Fruit fly (Drosophila melanogaster): ENCODE data around the gene CG11368.

dm6 chrX:7445023-7445422 is 7.0 kb upstream of the CG11368 start:
- no peak for TF ChIP-seq kay (GFP tag; ENCODE audit: borderline replicate concordance)
- TF ChIP-seq tj (GFP tag; optimal IDR thresholded peaks at IDR 0.05), result no peak
- TF ChIP-seq Clk (GFP tag; optimal IDR thresholded peaks at IDR 0.05), result no peak
- TF ChIP-seq CG11617 (GFP tag; optimal IDR thresholded peaks at IDR 0.05), result no peak
- TF ChIP-seq cnc (optimal IDR thresholded peaks at IDR 0.05), result no peak
- no peak for TF ChIP-seq CG33017 (tag; optimal IDR thresholded peaks at IDR 0.05)
- TF ChIP-seq bab1 (GFP tag; optimal IDR thresholded peaks at IDR 0.05), result no peak
- TF ChIP-seq Crg-1 (GFP tag; optimal IDR thresholded peaks at IDR 0.05), result no peak
